Worm (Caenorhabditis elegans) whole organism, dauer: ENCODE measurements around the gene lem-4.

Experiments used
- unc-62 ChIP-seq: sonication (generic microtip); optimal IDR thresholded peaks from 2 replicates; lab custom pipeline; 2017; ENCODE audit warnings: missing biosample characterization, missing genetic modification reagents, missing genetic modification characterization

The lem-4 gene

ce11 chrIV:833517-833916 lies 21.1 kb downstream of the lem-4 start:
- no peak for TF ChIP-seq unc-62 (GFP tag; lab: Kevin White, UChicago)

- no peak for TF ChIP-seq unc-62 (GFP tag; lab: Kevin White, UChicago)
Observed at ce11 chrIV:831796-832486, 22.6 kb downstream of the lem-4 start, which contains the start of the genes madf-1 and Y55F3BR.10. madf-1 (minus strand) TSS chrIV:831896. Y55F3BR.10 (plus strand) TSS chrIV:832436.

ce11 chrIV:830262-830960 lies 24.2 kb downstream of the lem-4 start:
- no peak for TF ChIP-seq unc-62 (GFP tag; lab: Kevin White, UChicago)

ce11 chrIV:829691-830090 lies 24.9 kb downstream of the lem-4 start:
- TF ChIP-seq unc-62 (GFP tag; lab: Kevin White, UChicago) = no peak

ce11 chrIV:829107-829506 lies 25.5 kb downstream of the lem-4 start:
- TF ChIP-seq unc-62 (GFP tag; lab: Kevin White, UChicago) = no peak

ce11 chrIV:828427-828826 lies 26.2 kb downstream of the lem-4 start:
- TF ChIP-seq unc-62 (GFP tag; lab: Kevin White, UChicago) = no peak

ce11 chrIV:826145-826544 lies 28.4 kb downstream of the lem-4 start:
- TF ChIP-seq unc-62 (GFP tag; lab: Kevin White, UChicago) = no peak

ce11 chrIV:824854-825253 lies 29.7 kb downstream of the lem-4 start, which contains the start of gene zipt-15:
zipt-15 (minus strand) TSS chrIV:824954.
- no peak for TF ChIP-seq unc-62 (GFP tag; lab: Kevin White, UChicago)

- TF ChIP-seq unc-62 (GFP tag; lab: Kevin White, UChicago) = no peak
Observed at ce11 chrIV:817879-818278, 36.7 kb downstream of the lem-4 start.

- no peak for TF ChIP-seq unc-62 (GFP tag; lab: Kevin White, UChicago)
Observed at ce11 chrIV:807027-807516, 47.5 kb downstream of the lem-4 start, which contains the start of gene Y55F3BL.6. Y55F3BL.6 (minus strand) TSS chrIV:807077.

- no peak for TF ChIP-seq unc-62 (GFP tag; lab: Kevin White, UChicago)
Observed at ce11 chrIV:805693-806092, 48.9 kb downstream of the lem-4 start.

ce11 chrIV:804802-805201 lies 49.8 kb downstream of the lem-4 start, which contains the start of gene Y55F3BL.4:
Y55F3BL.4 (plus strand) TSS chrIV:805102.
- no peak for TF ChIP-seq unc-62 (GFP tag; lab: Kevin White, UChicago)

- no peak for TF ChIP-seq unc-62 (GFP tag; lab: Kevin White, UChicago)
Observed at ce11 chrIV:801162-801561, 53.4 kb downstream of the lem-4 start.

- no peak for TF ChIP-seq unc-62 (GFP tag; lab: Kevin White, UChicago)
Observed at ce11 chrIV:800518-800917, 54.1 kb downstream of the lem-4 start, which contains the start of gene mrpl-46. mrpl-46 (plus strand) TSS chrIV:800818.
